Worm (Caenorhabditis elegans): ENCODE results near the gene ZK662.5.

The ZK662.5 gene

DNA sequence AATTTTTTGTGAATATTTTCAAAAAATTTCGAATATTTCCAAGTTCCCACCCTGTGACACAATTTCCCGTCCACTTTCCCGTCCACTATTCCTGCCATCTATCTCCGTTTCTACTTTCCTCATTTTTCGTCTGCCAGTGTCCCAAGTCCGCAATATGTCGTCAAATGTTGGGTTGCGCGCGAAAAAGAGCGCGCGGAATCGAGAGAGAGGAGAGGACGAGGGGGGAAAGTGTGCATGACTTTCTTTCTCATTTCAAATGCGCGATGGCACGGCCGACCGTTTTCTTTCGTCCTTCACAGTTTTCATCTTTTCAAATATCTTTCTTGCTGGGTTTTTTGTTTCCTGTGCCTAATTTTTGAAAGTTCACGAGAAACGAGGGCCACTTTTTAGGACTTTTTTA is 3.5 kb downstream of the ZK662.5 start (continued):
- TF ChIP-seq nhr-237 (tag; optimal IDR thresholded peaks at IDR 0.05) (no peak), pag-3 (tag; optimal IDR thresholded peaks at IDR 0.05; ENCODE audit: borderline replicate concordance, insufficient read depth) (peak; percentile 93), egl-27 (tag; optimal IDR thresholded peaks at IDR 0.05) (no peak), ceh-8 (GFP tag; optimal IDR thresholded peaks at IDR 0.05) (no peak), nhr-85 (tag) (peak; percentile 87), C04F5.9 (tag; optimal IDR thresholded peaks at IDR 0.05) (no peak), ces-1 (GFP tag; optimal IDR thresholded peaks at IDR 0.05) (no peak), lin-35 (GFP tag; optimal IDR thresholded peaks at IDR 0.05) (peak; percentile 56 to 86), fos-1 (tag; optimal IDR thresholded peaks at IDR 0.05) (no peak), Y116A8C.19 (tag; optimal IDR thresholded peaks at IDR 0.05; ENCODE audit: borderline replicate concordance) (no peak), jun-1 (tag; optimal IDR thresholded peaks at IDR 0.05) (peak; percentile 48), ama-1 (optimal IDR thresholded peaks at IDR 0.05) (no peak), snu-23 (GFP tag; optimal IDR thresholded peaks at IDR 0.05) (peak; percentile 83), nhr-19 (GFP tag; conservative IDR thresholded peaks at IDR 0.05) (peak; percentile 67), tlp-1 (tag; optimal IDR thresholded peaks at IDR 0.05) (no peak), F16B12.6 (tag; optimal IDR thresholded peaks at IDR 0.05) (peak; percentile 93), dsc-1 (tag; optimal IDR thresholded peaks at IDR 0.05) (peak; percentile 38), isw-1 (GFP tag; IDR thresholded peaks at IDR 0.05) (peak; percentile 14; the same call in 1 of the 2 replicates), ztf-11 (tag; optimal IDR thresholded peaks at IDR 0.05) (peak in 1 of 2 experiments; percentile 11), zag-1 (tag; optimal IDR thresholded peaks at IDR 0.05) (no peak), lin-15B (tag; optimal IDR thresholded peaks at IDR 0.05) (peak; percentile 93), swsn-7 (tag; optimal IDR thresholded peaks at IDR 0.05) (peak; percentile 76), fkh-10 (GFP tag; optimal IDR thresholded peaks at IDR 0.05) (no peak), lin-13 (GFP tag; optimal IDR thresholded peaks at IDR 0.05) (peak; percentile 67), hlh-4 (tag; optimal IDR thresholded peaks at IDR 0.05) (no peak), efl-1 (optimal IDR thresholded peaks at IDR 0.05) (peak; percentile 69 to 78), efl-1 (GFP tag; optimal IDR thresholded peaks at IDR 0.05 in 1 of 2) (peak in 1 of 2 experiments; percentile 58), ets-5 (GFP tag; IDR thresholded peaks at IDR 0.05) (no peak), unc-62 (GFP tag; optimal IDR thresholded peaks at IDR 0.05) (no peak), vab-15 (tag; optimal IDR thresholded peaks at IDR 0.05) (no peak), unc-130 (tag; optimal IDR thresholded peaks at IDR 0.05) (peak; percentile 75), dpl-1 (GFP tag; optimal IDR thresholded peaks at IDR 0.05) (peak; percentile 68 to 73 (median 73)), lir-3 (tag; optimal IDR thresholded peaks at IDR 0.05; ENCODE audit: poor library complexity) (no peak)

DNA sequence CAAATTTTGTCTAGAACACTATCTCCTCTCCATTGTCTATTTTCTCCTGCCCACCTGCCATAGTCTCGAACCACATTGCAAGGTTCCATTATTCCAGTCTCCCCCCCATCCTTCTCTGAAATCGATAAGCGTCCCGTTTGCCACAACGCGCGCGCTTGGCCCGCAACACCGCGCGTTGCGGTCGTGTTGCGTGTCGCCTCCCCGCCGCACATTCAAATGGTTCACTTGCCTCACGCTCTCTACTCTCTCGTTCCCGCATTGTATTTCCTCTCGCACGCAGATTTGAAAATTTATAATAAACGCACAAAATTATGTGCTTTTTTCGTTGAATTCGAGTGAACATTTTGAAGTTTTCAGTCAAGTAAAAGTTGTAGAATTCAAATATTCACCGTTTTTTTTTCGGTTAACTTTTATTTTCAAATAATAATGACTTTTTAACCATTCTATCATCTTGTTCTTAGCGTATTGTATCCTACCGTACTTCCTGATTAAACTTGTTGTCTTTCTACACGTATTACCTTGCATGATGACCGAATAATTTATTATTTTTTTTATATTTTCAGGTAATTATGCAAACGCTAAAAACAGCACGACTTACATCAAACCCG is 4.2 kb downstream of the ZK662.5 start, which contains the start of gene lin-15B:
Gene lin-15B, plus strand, starts transcription at position 558 of the 608 bp plus-strand sequence.
- TF ChIP-seq lin-14 (GFP tag; optimal IDR thresholded peaks at IDR 0.05), result no peak
- TF ChIP-seq vab-15 (tag; optimal IDR thresholded peaks at IDR 0.05), result no peak
- peak; percentile 42 for TF ChIP-seq lin-15B (tag; optimal IDR thresholded peaks at IDR 0.05)
- TF ChIP-seq fkh-8 (tag; optimal IDR thresholded peaks at IDR 0.05), result no peak
- TF ChIP-seq snu-23 (GFP tag; optimal IDR thresholded peaks at IDR 0.05), result no peak
- TF ChIP-seq isw-1 (GFP tag; IDR thresholded peaks at IDR 0.05), result no peak

DNA sequence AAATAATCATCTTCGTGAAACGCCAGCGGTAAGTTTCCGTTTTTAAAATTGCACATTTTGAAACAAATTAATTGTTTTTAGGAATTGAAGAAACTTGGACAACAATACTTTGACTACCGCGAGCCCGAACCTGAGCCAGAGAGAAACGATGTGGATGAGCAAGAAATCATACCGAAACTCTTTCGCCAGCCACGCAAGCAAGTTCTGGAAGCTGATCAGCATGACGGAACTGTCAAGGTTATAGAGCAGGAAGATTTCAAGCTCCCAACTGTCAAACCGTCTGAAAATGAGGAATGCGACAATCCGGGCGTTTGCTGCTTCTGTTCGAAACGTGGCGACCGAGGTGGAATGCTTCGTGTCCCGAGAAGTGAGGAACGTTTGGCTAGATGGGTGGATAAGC is 8.9 kb downstream of the ZK662.5 start:
- TF ChIP-seq fkh-8 (tag; optimal IDR thresholded peaks at IDR 0.05), result no peak
- TF ChIP-seq hpl-2 (GFP tag; optimal IDR thresholded peaks at IDR 0.05), result no peak
- no peak for TF ChIP-seq pqm-1 (tag; optimal IDR thresholded peaks at IDR 0.05)
- TF ChIP-seq grh-1 (GFP tag; IDR thresholded peaks at IDR 0.05), result no peak
- no peak for TF ChIP-seq nhr-11 (tag; optimal IDR thresholded peaks at IDR 0.05)
- TF ChIP-seq F16B12.6 (tag; optimal IDR thresholded peaks at IDR 0.05), result no peak
- TF ChIP-seq unc-30 (tag; optimal IDR thresholded peaks at IDR 0.05), result no peak
- no peak for TF ChIP-seq tlp-1 (tag; optimal IDR thresholded peaks at IDR 0.05)
- no peak for TF ChIP-seq irx-1 (tag; optimal IDR thresholded peaks at IDR 0.05)
- TF ChIP-seq Y116A8C.19 (tag; optimal IDR thresholded peaks at IDR 0.05; ENCODE audit: borderline replicate concordance), result no peak
